Fruit fly (Drosophila melanogaster) whole organism, prepupa: ENCODE measurements around the gene CG6770.

ENCODE experiments used
- CG3919 ChIP-seq: fragments of 200-800 bp; sonication (Bioruptor generic); optimal IDR thresholded peaks from 3 replicates; lab custom pipeline; 2016; ENCODE audit warnings: missing biosample characterization, missing genetic modification characterization
- CG6163 ChIP-seq: fragments of 200-800 bp; sonication (Bioruptor generic); IDR thresholded peaks from 3 replicates; pipeline ENCODE4 v1.3.6; 2022; ENCODE audit warnings: missing biosample characterization, missing genetic modification characterization
- OdsH ChIP-seq: fragments of 200-800 bp; sonication (Bioruptor generic); optimal IDR thresholded peaks from 3 replicates; lab custom pipeline; 2016; ENCODE audit warnings: missing biosample characterization, missing genetic modification characterization

dm6 chr2L:12026458-12027431 is 19.2 kb downstream of the CG6770 start:
- TF ChIP-seq CG6163 (GFP tag; lab: Robert Waterston, UW) = peak; percentile 79; the same call in 2 of the 3 replicates
- peak; percentile 72 for TF ChIP-seq OdsH
- TF ChIP-seq CG3919 (GFP tag; lab: Kevin White, UChicago) = peak; percentile 80
